Worm (Caenorhabditis elegans): Measurements from ENCODE around the gene nsph-1.1.

DNA sequence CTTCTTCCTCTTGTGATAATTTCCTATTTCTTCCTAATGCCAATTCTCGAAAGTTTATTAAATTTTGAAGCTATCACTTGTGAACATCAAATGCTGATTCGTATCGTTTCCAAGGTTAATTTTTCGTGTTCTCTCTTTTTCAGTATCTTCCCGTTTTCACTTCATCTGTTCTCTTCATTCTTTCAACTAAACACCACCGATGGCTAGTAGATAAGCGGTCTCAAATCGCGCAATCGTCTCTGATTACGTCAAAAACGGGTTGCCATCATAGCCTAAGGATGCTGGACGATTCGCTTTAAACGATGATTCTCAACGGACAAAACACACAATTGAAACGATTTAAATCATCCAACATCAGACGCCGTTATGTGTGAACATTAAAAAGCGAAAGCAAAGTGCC is 49.0 kb upstream of the nsph-1.1 start:
- TF ChIP-seq B0310.2 (tag; optimal IDR thresholded peaks at IDR 0.05): no peak
- no peak for TF ChIP-seq ama-1 (optimal IDR thresholded peaks at IDR 0.05)
- no peak for TF ChIP-seq aly-1 (tag; optimal IDR thresholded peaks at IDR 0.05)

Data from whole organism, early embryonic.